ENCODE assay signal across 1 fruit fly cellular context in the genomic region with DNA sequence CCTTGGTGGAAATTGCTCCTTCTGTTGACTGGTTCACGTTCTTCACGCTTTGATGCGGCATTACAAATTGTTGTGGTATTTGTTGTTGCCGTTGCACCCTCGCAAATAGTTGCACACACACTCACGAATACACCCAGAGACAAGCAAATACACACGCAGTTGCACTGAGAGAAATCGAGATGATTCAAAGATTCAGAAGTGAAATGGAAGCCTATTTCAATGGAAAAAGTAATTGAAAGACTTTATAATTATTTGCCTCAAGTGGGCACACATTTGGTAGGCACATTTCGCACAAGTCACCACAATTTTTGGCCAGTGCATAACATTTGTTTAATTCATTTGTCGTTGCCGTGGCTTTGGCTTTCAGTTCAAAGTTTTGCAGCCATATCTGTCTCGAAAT.
TF ChIP-seq lines count a peak whose summit lies in the region.

No protein-coding gene starts in this region.

TF ChIP-seq in whole organism, embryonic, 481 proteins besides CTCF, POLR2A, EP300 and RAD21 (continued from another document):
- TF ChIP-seq CG14710 (tag; optimal IDR thresholded peaks at IDR 0.05; lab: Kevin White, UChicago), result peak; percentile 73
- TF ChIP-seq chn (GFP tag; optimal IDR thresholded peaks at IDR 0.05; lab: Kevin White, UChicago), result peak; percentile 75
- peak; percentile 34 for TF ChIP-seq scrt (GFP tag; optimal IDR thresholded peaks at IDR 0.05; lab: Kevin White, UChicago)
- TF ChIP-seq CG4424 (GFP tag; optimal IDR thresholded peaks at IDR 0.05; lab: Kevin White, UChicago), result peak; percentile 72
- TF ChIP-seq Optix (GFP tag; IDR thresholded peaks at IDR 0.05; lab: Robert Waterston, UW), result peak; percentile 75; the same call in 2 of the 3 replicates
- no peak for TF ChIP-seq CG13894 (tag; optimal IDR thresholded peaks at IDR 0.05; lab: Kevin White, UChicago)
- peak; percentile 72 for TF ChIP-seq CG8089 (GFP tag; optimal IDR thresholded peaks at IDR 0.05; lab: Kevin White, UChicago)
- TF ChIP-seq MBD-R2 (GFP tag; IDR thresholded peaks at IDR 0.05; lab: Robert Waterston, UW), result no peak
- TF ChIP-seq pb (GFP tag; optimal IDR thresholded peaks at IDR 0.05; lab: Kevin White, UChicago), result peak; percentile 58
- TF ChIP-seq gro (GFP tag; optimal IDR thresholded peaks at IDR 0.05; lab: Kevin White, UChicago), result no peak
- TF ChIP-seq CG17359 (tag; optimal IDR thresholded peaks at IDR 0.05; lab: Kevin White, UChicago), result peak; percentile 75
- TF ChIP-seq CG4328 (GFP tag; optimal IDR thresholded peaks at IDR 0.05; lab: Kevin White, UChicago), result no peak
- TF ChIP-seq CG8388 (GFP tag; optimal IDR thresholded peaks at IDR 0.05; lab: Kevin White, UChicago), result peak; percentile 67
- TF ChIP-seq HLH54F (GFP tag; optimal IDR thresholded peaks at IDR 0.05; lab: Kevin White, UChicago), result peak; percentile 42
- peak; percentile 17 for TF ChIP-seq CG4707 (GFP tag; optimal IDR thresholded peaks at IDR 0.05; lab: Kevin White, UChicago)
- TF ChIP-seq CG5245 (GFP tag; optimal IDR thresholded peaks at IDR 0.05; lab: Kevin White, UChicago), result peak; percentile 78
- TF ChIP-seq CG7987 (GFP tag; optimal IDR thresholded peaks at IDR 0.05; lab: Kevin White, UChicago), result no peak
- peak; percentile 24 for TF ChIP-seq sima (GFP tag; optimal IDR thresholded peaks at IDR 0.05; lab: Kevin White, UChicago)
- TF ChIP-seq Sry-β (GFP tag; optimal IDR thresholded peaks at IDR 0.05; lab: Kevin White, UChicago), result no peak
- no peak for TF ChIP-seq CG16813 (GFP tag; IDR thresholded peaks at IDR 0.05; lab: Robert Waterston, UW; ENCODE audit: partially characterized antibody)
- peak; percentile 53 for TF ChIP-seq mam (GFP tag; optimal IDR thresholded peaks at IDR 0.05; lab: Kevin White, UChicago)
- no peak for TF ChIP-seq crol (GFP tag; IDR thresholded peaks at IDR 0.05; lab: Robert Waterston, UW)
- TF ChIP-seq tgo (GFP tag; IDR thresholded peaks at IDR 0.05; lab: Robert Waterston, UW), result peak; percentile 58; the same call in 2 of the 3 replicates
- TF ChIP-seq HmgZ (tag; optimal IDR thresholded peaks at IDR 0.05; lab: Kevin White, UChicago), result no peak
- TF ChIP-seq CG32532 (GFP tag; IDR thresholded peaks at IDR 0.05; lab: Robert Waterston, UW), result 0 out of 2 replicates have a peak, but pooled peaks have one; percentile 30
- peak; percentile 45 for TF ChIP-seq en (GFP tag; optimal IDR thresholded peaks at IDR 0.05; lab: Kevin White, UChicago)
- TF ChIP-seq CG8944 (GFP tag; optimal IDR thresholded peaks at IDR 0.05; lab: Kevin White, UChicago), result peak; percentile 67
